Fruit fly (Drosophila melanogaster) whole organism, prepupa: Measurements from ENCODE around the gene Ptip.
A peak's percentile ranks its signal among the peaks of the same experiment; 100 is the strongest.

Source experiments
- CG3919 ChIP-seq: fragments of 200-800 bp; sonication (Bioruptor generic); optimal IDR thresholded peaks from 3 replicates; lab custom pipeline; 2016; ENCODE audit warnings: missing biosample characterization, missing genetic modification characterization
- CG6792 ChIP-seq: fragments of 200-800 bp; sonication (Bioruptor generic); optimal IDR thresholded peaks from 3 replicates; lab custom pipeline; 2016; ENCODE audit warnings: missing biosample characterization, missing genetic modification characterization
- Eip93F ChIP-seq: fragments of 200-800 bp; sonication (Bioruptor generic); optimal IDR thresholded peaks from 2 replicates; lab custom pipeline; 2016; ENCODE audit warnings: missing biosample characterization, mild to moderate bottlenecking, missing genetic modification characterization
- Ets21C ChIP-seq: fragments of 200-800 bp; sonication (Bioruptor generic); optimal IDR thresholded peaks from 3 replicates; lab custom pipeline; 2016; ENCODE audit warnings: missing biosample characterization, missing genetic modification characterization
- Gug ChIP-seq: fragments of 200-800 bp; sonication (Bioruptor generic); IDR thresholded peaks from 2 replicates; pipeline ENCODE4 v1.3.6; 2022; ENCODE audit warnings: missing biosample characterization, missing genetic modification characterization
- OdsH ChIP-seq: fragments of 200-800 bp; sonication (Bioruptor generic); optimal IDR thresholded peaks from 3 replicates; lab custom pipeline; 2016; ENCODE audit warnings: missing biosample characterization, missing genetic modification characterization
- esn ChIP-seq: fragments of 200-800 bp; sonication (Bioruptor generic); optimal IDR thresholded peaks from 2 replicates; lab custom pipeline; 2016; ENCODE audit warnings: missing biosample characterization, mild to moderate bottlenecking, missing genetic modification characterization, moderate library complexity
- spab ChIP-seq: fragments of 200-800 bp; sonication (Bioruptor generic); optimal IDR thresholded peaks from 2 replicates; lab custom pipeline; 2017; ENCODE audit warnings: missing biosample characterization, mild to moderate bottlenecking, missing genetic modification characterization, missing genetic modification reagents
- topi ChIP-seq: fragments of 200-800 bp; sonication (Bioruptor generic); optimal IDR thresholded peaks from 3 replicates; lab custom pipeline; 2016; ENCODE audit warnings: missing biosample characterization, missing genetic modification characterization

DNA sequence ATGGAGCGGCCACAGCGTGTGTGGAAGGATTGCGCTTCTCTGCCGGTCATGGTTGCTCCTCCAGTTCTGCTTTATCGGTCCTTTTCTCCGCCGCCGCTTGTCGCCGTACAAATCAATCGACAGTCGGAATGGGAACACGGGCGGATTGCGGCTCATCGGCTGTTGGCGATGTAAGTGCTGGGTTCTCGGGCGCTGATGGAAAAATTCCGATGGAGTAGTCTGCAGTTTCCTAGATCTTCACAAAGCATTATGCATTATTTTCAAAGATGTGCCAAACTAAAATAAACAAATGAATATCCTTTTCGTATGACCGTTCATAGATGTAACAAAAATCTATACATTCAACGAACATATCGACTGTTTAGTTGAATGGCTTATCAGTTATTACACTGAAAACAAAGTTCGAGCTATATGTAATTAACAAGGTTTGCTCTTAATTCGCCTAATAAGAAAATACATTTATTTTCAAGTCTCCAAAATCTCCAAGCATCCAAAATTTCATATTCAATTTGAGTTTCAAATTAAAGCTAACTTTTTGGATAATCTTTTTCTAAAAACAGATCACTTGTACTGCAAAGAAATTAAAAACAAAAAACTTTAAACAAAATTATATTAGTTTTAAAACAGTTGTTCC is 20.8 kb upstream of the Ptip start, which contains the start of gene Neurl4:
- TF ChIP-seq esn (no peak), topi (GFP tag; lab: Kevin White, UChicago) (no peak), Ets21C (GFP tag; lab: Kevin White, UChicago) (peak; percentile 68), Gug (GFP tag; lab: Robert Waterston, UW) (peak; percentile 83), OdsH (GFP tag; lab: Kevin White, UChicago) (no peak), spab (GFP tag; lab: Kevin White, UChicago) (no peak), CG6792 (GFP tag; lab: Kevin White, UChicago) (no peak), Eip93F (no peak), CG3919 (no peak)
